Worm (Caenorhabditis elegans) whole organism, young adult: Measurements from ENCODE around the gene M03A1.3.

ENCODE experiments used
- B0019.2 ChIP-seq: fragments of 200-800 bp; sonication (Bioruptor generic); conservative IDR thresholded peaks from 2 replicates; pipeline ENCODE4 v1.3.6; 2022; ENCODE audit warnings: missing genetic modification reagents, missing genetic modification characterization, missing compliant biosample characterization
- D2030.7 ChIP-seq: fragments of 200-800 bp; sonication (Bioruptor generic); IDR thresholded peaks from 2 replicates; pipeline ENCODE4 v1.3.6; 2022; ENCODE audit warnings: missing genetic modification reagents, missing genetic modification characterization, missing compliant biosample characterization
- F10E7.11 ChIP-seq: sonication (generic microtip); optimal IDR thresholded peaks from 2 replicates; lab custom pipeline; 2017; ENCODE audit warnings: mild to moderate bottlenecking, missing genetic modification characterization, moderate library complexity, missing compliant biosample characterization
- F37B4.10 ChIP-seq: fragments of 200-800 bp; sonication (Bioruptor generic); IDR thresholded peaks from 2 replicates; pipeline ENCODE4 v1.3.6; 2022; ENCODE audit warnings: missing genetic modification characterization, missing compliant biosample characterization
- K11D2.4 ChIP-seq: fragments of 200-800 bp; sonication (Bioruptor generic); IDR thresholded peaks from 2 replicates; pipeline ENCODE4 v1.3.6; 2022; ENCODE audit warnings: missing genetic modification reagents, missing genetic modification characterization, missing compliant biosample characterization
- aptf-3 ChIP-seq: fragments of 200-800 bp; sonication (Bioruptor generic); IDR thresholded peaks from 2 replicates; pipeline ENCODE4 v1.3.6; 2022; ENCODE audit warnings: missing genetic modification characterization, missing compliant biosample characterization
- atf-7 ChIP-seq: sonication (generic microtip); optimal IDR thresholded peaks from 2 replicates; lab custom pipeline; 2017; ENCODE audit warnings: mild to moderate bottlenecking, missing genetic modification characterization, missing compliant biosample characterization
- athp-1 ChIP-seq: sonication (generic microtip); optimal IDR thresholded peaks from 2 replicates; lab custom pipeline; 2017; ENCODE audit warnings: mild to moderate bottlenecking, missing genetic modification characterization, missing compliant biosample characterization
- cebp-1 ChIP-seq, 2 experiments: fragments of 200-800 bp in 1 of 2; sonication (Bioruptor generic) in 1 of 2; sonication (generic microtip) in 1 of 2; IDR thresholded peaks in 1 of 2; optimal IDR thresholded peaks in 1 of 2; 2 replicates each; pipeline versions ENCODE4 v1.3.6 to Lab custom; 2017 to 2022; ENCODE audit warnings: missing compliant biosample characterization in 2 of 2, missing genetic modification characterization in 2 of 2, mild to moderate bottlenecking in 1 of 2, missing genetic modification reagents in 1 of 2, moderate library complexity in 1 of 2
- ceh-58 ChIP-seq: fragments of 200-800 bp; sonication (Bioruptor generic); IDR thresholded peaks from 2 replicates; pipeline ENCODE4 v1.3.6; 2022; ENCODE audit warnings: missing genetic modification characterization, missing compliant biosample characterization
- chd-7 ChIP-seq: sonication (generic microtip); optimal IDR thresholded peaks from 2 replicates; lab custom pipeline; 2016; ENCODE audit warnings: mild to moderate bottlenecking, missing genetic modification characterization, moderate library complexity, missing compliant biosample characterization
- efl-1 ChIP-seq: fragments of 150-350 bp; optimal IDR thresholded peaks from 2 replicates; lab custom pipeline; 2014; ENCODE audit warnings: missing biosample characterization, missing genetic modification reagents, missing genetic modification characterization
- egrh-3 ChIP-seq: fragments of 200-800 bp; sonication (Bioruptor generic); IDR thresholded peaks from 2 replicates; pipeline ENCODE4 v1.3.6; 2022; ENCODE audit warnings: missing genetic modification reagents, missing genetic modification characterization, missing compliant biosample characterization
- ets-4 ChIP-seq: fragments of 200-800 bp; sonication (Bioruptor generic); optimal IDR thresholded peaks from 2 replicates; lab custom pipeline; 2018; ENCODE audit warnings: mild to moderate bottlenecking, missing genetic modification characterization, missing compliant biosample characterization
- fkh-3 ChIP-seq: sonication (generic microtip); optimal IDR thresholded peaks from 2 replicates; lab custom pipeline; 2016; ENCODE audit warnings: mild to moderate bottlenecking, missing genetic modification characterization, missing compliant biosample characterization
- hmg-1.2 ChIP-seq: fragments of 200-800 bp; sonication (Bioruptor generic); IDR thresholded peaks from 2 replicates; pipeline ENCODE4 v1.3.6; 2022; ENCODE audit warnings: missing genetic modification reagents, missing genetic modification characterization, missing compliant biosample characterization
- hrde-1 ChIP-seq: sonication (generic microtip); optimal IDR thresholded peaks from 2 replicates; lab custom pipeline; 2016; ENCODE audit warnings: missing genetic modification characterization, mild to moderate bottlenecking, missing compliant biosample characterization, moderate library complexity, missing genotype, missing genetic modification reagents, borderline replicate concordance
- lag-1 ChIP-seq: fragments of 200-800 bp; sonication (Bioruptor generic); IDR thresholded peaks from 2 replicates; pipeline ENCODE4 v1.3.6; 2022; ENCODE audit warnings: missing genetic modification reagents, missing genetic modification characterization, missing compliant biosample characterization
- lin-35 ChIP-seq, 3 experiments: fragments of 150-350 bp in 2 of 3; sonication (generic microtip) in 1 of 3; optimal IDR thresholded peaks; 2 replicates each; lab custom pipeline; 2014 to 2018; ENCODE audit warnings: missing biosample characterization in 3 of 3, missing genetic modification characterization in 3 of 3, missing genetic modification reagents in 3 of 3
- lin-40 ChIP-seq: sonication (generic microtip); optimal IDR thresholded peaks from 2 replicates; lab custom pipeline; 2016; ENCODE audit warnings: missing genetic modification characterization, mild to moderate bottlenecking, missing compliant biosample characterization, missing genotype, missing genetic modification reagents
- lin-54 ChIP-seq: fragments of 200-800 bp; sonication (Bioruptor generic); optimal IDR thresholded peaks from 2 replicates; lab custom pipeline; 2018; ENCODE audit warnings: mild to moderate bottlenecking, missing genetic modification characterization, missing compliant biosample characterization
- nfya-1 ChIP-seq: sonication (generic microtip); optimal IDR thresholded peaks from 2 replicates; lab custom pipeline; 2017; ENCODE audit warnings: antibody characterized with exemption, missing compliant biosample characterization, missing genetic modification characterization, borderline replicate concordance; ENCODE audit not compliant: insufficient read depth
- nfyb-1 ChIP-seq: fragments of 200-800 bp; sonication (Bioruptor generic); IDR thresholded peaks from 2 replicates; pipeline ENCODE4 v1.3.6; 2022; ENCODE audit warnings: missing genetic modification reagents, missing genetic modification characterization, missing compliant biosample characterization
- nhr-27 ChIP-seq: fragments of 200-800 bp; sonication (Bioruptor generic); optimal IDR thresholded peaks from 2 replicates; lab custom pipeline; 2018; ENCODE audit warnings: mild to moderate bottlenecking, missing genetic modification characterization, moderate library complexity, missing compliant biosample characterization
- nhr-80 ChIP-seq: sonication (generic microtip); optimal IDR thresholded peaks from 2 replicates; lab custom pipeline; 2016; ENCODE audit warnings: missing genetic modification characterization, missing compliant biosample characterization
- snpc-1.1 ChIP-seq: sonication (generic microtip); optimal IDR thresholded peaks from 2 replicates; lab custom pipeline; 2017; ENCODE audit warnings: missing genetic modification characterization, mild to moderate bottlenecking, missing compliant biosample characterization, antibody characterized with exemption, moderate library complexity, missing genotype, missing genetic modification reagents; ENCODE audit not compliant: insufficient read depth
- snpc-1.3 ChIP-seq: sonication (generic microtip); optimal IDR thresholded peaks from 2 replicates; lab custom pipeline; 2017; ENCODE audit warnings: missing genetic modification characterization, mild to moderate bottlenecking, missing compliant biosample characterization, antibody characterized with exemption, moderate library complexity, missing genotype, missing genetic modification reagents; ENCODE audit not compliant: insufficient read depth
- tlf-1 ChIP-seq: fragments of 200-800 bp; sonication (Bioruptor generic); optimal IDR thresholded peaks from 2 replicates; lab custom pipeline; 2018; ENCODE audit warnings: mild to moderate bottlenecking, missing genetic modification characterization, missing compliant biosample characterization
- unc-130 ChIP-seq: sonication (generic microtip); optimal IDR thresholded peaks from 2 replicates; lab custom pipeline; 2016; ENCODE audit warnings: missing genetic modification reagents, missing genetic modification characterization, missing compliant biosample characterization
- unc-62 ChIP-seq: fragments of 150-350 bp; optimal IDR thresholded peaks from 2 replicates; lab custom pipeline; 2014; ENCODE audit warnings: missing biosample characterization, missing genetic modification reagents, missing genetic modification characterization
- xnd-1 ChIP-seq: sonication (generic microtip); optimal IDR thresholded peaks from 2 replicates; lab custom pipeline; 2016; ENCODE audit warnings: missing genotype, missing genetic modification reagents, missing genetic modification characterization, missing compliant biosample characterization
- ztf-26 ChIP-seq: sonication (generic microtip); optimal IDR thresholded peaks from 2 replicates; lab custom pipeline; 2017; ENCODE audit warnings: missing genetic modification characterization, missing compliant biosample characterization

Gene M03A1.3

DNA sequence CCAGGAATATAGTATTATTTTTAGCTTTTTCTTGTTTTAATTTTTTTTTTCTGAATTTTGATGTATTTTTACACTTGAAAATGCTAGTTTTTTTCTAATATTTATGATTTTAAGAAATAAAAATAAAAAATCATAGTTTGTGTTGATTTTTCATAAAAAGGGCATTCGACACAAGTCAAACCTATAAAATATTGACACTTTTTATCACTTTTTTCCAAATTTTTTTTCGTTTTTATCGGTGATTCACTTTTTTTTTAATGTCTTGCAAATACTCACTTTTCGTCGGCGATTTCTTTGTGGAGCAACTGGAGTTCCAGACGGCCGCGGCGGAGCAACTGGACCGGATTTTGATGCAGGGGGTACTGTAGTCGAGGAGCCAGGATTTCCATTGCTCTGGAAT, 39.9 kb downstream of the M03A1.3 start:
- TF ChIP-seq unc-62 (GFP tag; lab: Kevin White, UChicago) (no peak), nhr-80 (peak; percentile 53)

- TF ChIP-seq atf-7 (tag; lab: Kevin White, UChicago) (no peak), nhr-27 (tag; lab: Kevin White, UChicago) (no peak), hrde-1 (no peak), nhr-80 (peak; percentile 86), ceh-58 (no peak), cebp-1 (GFP tag; IDR thresholded peaks at IDR 0.05; lab: Robert Waterston, UW) (no peak), cebp-1 (tag; optimal IDR thresholded peaks at IDR 0.05; lab: Kevin White, UChicago) (peak; percentile 34), aptf-3 (GFP tag; lab: Robert Waterston, UW) (no peak), efl-1 (GFP tag; lab: Kevin White, UChicago) (no peak), hmg-1.2 (GFP tag; lab: Robert Waterston, UW) (no peak), ets-4 (GFP tag; lab: Kevin White, UChicago) (peak; percentile 69), K11D2.4 (no peak), chd-7 (tag; lab: Kevin White, UChicago) (no peak)
These were observed 41.2 kb downstream of the M03A1.3 start for ce11 chrII:4598815-4599214.

DNA sequence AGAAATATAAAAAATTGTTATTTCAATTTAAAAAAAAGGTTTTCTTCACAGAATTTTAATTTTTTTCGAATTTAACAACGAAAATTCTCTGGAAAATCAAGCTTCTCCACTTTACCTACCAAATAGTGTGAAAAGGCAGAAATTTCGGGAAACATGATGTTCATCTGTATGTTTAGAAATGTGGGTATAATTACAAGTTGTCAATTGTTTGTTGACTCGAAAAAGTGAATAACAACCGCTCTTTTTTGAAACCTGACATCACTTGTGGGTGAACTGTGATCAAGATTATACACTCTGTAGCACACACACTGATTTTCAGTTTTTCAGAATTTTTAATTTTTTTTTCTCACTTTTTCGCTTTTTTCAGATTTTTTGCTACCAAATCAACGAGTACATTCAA, 42.3 kb downstream of the M03A1.3 start:
- TF ChIP-seq lin-40 (tag; lab: Kevin White, UChicago) (no peak), athp-1 (tag; lab: Kevin White, UChicago) (no peak), fkh-3 (tag; lab: Kevin White, UChicago) (no peak), efl-1 (GFP tag; lab: Kevin White, UChicago) (no peak), F37B4.10 (GFP tag; lab: Robert Waterston, UW) (no peak), nfya-1 (tag; lab: Kevin White, UChicago) (no peak), snpc-1.1 (tag; lab: Kevin White, UChicago) (no peak), snpc-1.3 (tag; lab: Kevin White, UChicago) (no peak), lin-54 (GFP tag; lab: Kevin White, UChicago) (no peak), unc-130 (GFP tag; lab: Kevin White, UChicago) (no peak), egrh-3 (GFP tag; lab: Robert Waterston, UW) (no peak), xnd-1 (no peak), nfyb-1 (GFP tag; lab: Robert Waterston, UW) (no peak)
- TF ChIP-seq, all 124 proteins: peak for 0

ce11 chrII:4600276-4600675, 42.7 kb downstream of the M03A1.3 start:
- TF ChIP-seq ztf-26 (tag; lab: Kevin White, UChicago) (peak; percentile 31), B0019.2 (GFP tag; lab: Robert Waterston, UW) (no peak), F10E7.11 (tag; lab: Kevin White, UChicago) (no peak), D2030.7 (GFP tag; lab: Robert Waterston, UW) (no peak), tlf-1 (GFP tag; lab: Kevin White, UChicago) (no peak), lin-35 (GFP tag; optimal IDR thresholded peaks at IDR 0.05; lab: Kevin White, UChicago) (no peak), lag-1 (GFP tag; lab: Robert Waterston, UW) (no peak), lin-40 (tag; lab: Kevin White, UChicago) (peak; percentile 14)
